Worm (Caenorhabditis elegans): ENCODE data around the gene str-20.

The str-20 gene

ce11 chrV:730216-730615, 26.1 kb upstream of the str-20 start (continued):
- TF ChIP-seq ztf-11 (tag; optimal IDR thresholded peaks at IDR 0.05), result peak in 1 of 2 experiments; percentile 32
- TF ChIP-seq elt-3 (tag; optimal IDR thresholded peaks at IDR 0.05), result peak in 2 of 6 experiments; percentile 45 to 48
- TF ChIP-seq unc-130 (tag; optimal IDR thresholded peaks at IDR 0.05), result no peak
- peak; percentile 49 for TF ChIP-seq C16A3.4 (tag; optimal IDR thresholded peaks at IDR 0.05)
- peak in 1 of 2 experiments; percentile 6 for TF ChIP-seq efl-1 (optimal IDR thresholded peaks at IDR 0.05)
- no peak for TF ChIP-seq efl-1 (GFP tag; optimal IDR thresholded peaks at IDR 0.05 in 1 of 2)
- TF ChIP-seq lsy-2 (tag; optimal IDR thresholded peaks at IDR 0.05), result peak; percentile 26 to 34
- TF ChIP-seq unc-86 (tag; optimal IDR thresholded peaks at IDR 0.05), result no peak
- peak; percentile 59 for TF ChIP-seq ztf-4 (tag; optimal IDR thresholded peaks at IDR 0.05)
- no peak for TF ChIP-seq ceh-82 (tag; optimal IDR thresholded peaks at IDR 0.05)
- peak in 1 of 2 experiments; percentile 73 for TF ChIP-seq mdl-1 (tag; optimal IDR thresholded peaks at IDR 0.05)

ce11 chrV:731330-731729, 24.9 kb upstream of the str-20 start:
- TF ChIP-seq fos-1 (tag; optimal IDR thresholded peaks at IDR 0.05) (peak; percentile 18), C04F5.9 (tag; optimal IDR thresholded peaks at IDR 0.05) (peak; percentile 76), aly-2 (tag; optimal IDR thresholded peaks at IDR 0.05) (peak; percentile 30), unc-130 (tag; optimal IDR thresholded peaks at IDR 0.05) (peak; percentile 87), nhr-85 (tag) (peak; percentile 98), jun-1 (tag; optimal IDR thresholded peaks at IDR 0.05) (peak; percentile 77), sup-37 (GFP tag; optimal IDR thresholded peaks at IDR 0.05) (peak; percentile 94), grh-1 (GFP tag; IDR thresholded peaks at IDR 0.05) (peak; percentile 84), irx-1 (tag; optimal IDR thresholded peaks at IDR 0.05) (peak; percentile 77), hlh-4 (tag; optimal IDR thresholded peaks at IDR 0.05) (no peak), mdl-1 (tag; optimal IDR thresholded peaks at IDR 0.05) (peak; percentile 76 to 99), nhr-77 (tag; optimal IDR thresholded peaks at IDR 0.05) (peak; percentile 83), fkh-8 (tag; optimal IDR thresholded peaks at IDR 0.05) (no peak), sox-4 (tag; optimal IDR thresholded peaks at IDR 0.05) (peak; percentile 59), tbx-2 (tag; optimal IDR thresholded peaks at IDR 0.05) (peak; percentile 96), xbp-1 (tag; optimal IDR thresholded peaks at IDR 0.05) (peak; percentile 84), efl-3 (GFP tag; optimal IDR thresholded peaks at IDR 0.05) (no peak), lsy-2 (tag; optimal IDR thresholded peaks at IDR 0.05) (peak; percentile 77 to 83), zag-1 (tag; optimal IDR thresholded peaks at IDR 0.05) (no peak), snpc-4 (tag; optimal IDR thresholded peaks at IDR 0.05) (peak; percentile 20), mef-2 (tag; optimal IDR thresholded peaks at IDR 0.05) (peak; percentile 80), lin-14 (GFP tag; optimal IDR thresholded peaks at IDR 0.05) (peak; percentile 100), isw-1 (GFP tag; IDR thresholded peaks at IDR 0.05) (peak; percentile 52; the same call in 1 of the 2 replicates), C16A3.4 (tag; optimal IDR thresholded peaks at IDR 0.05) (peak; percentile 86), dpl-1 (GFP tag; optimal IDR thresholded peaks at IDR 0.05) (peak; percentile 48 to 67 (median 51)), ceh-8 (GFP tag; optimal IDR thresholded peaks at IDR 0.05) (no peak), egl-27 (tag; optimal IDR thresholded peaks at IDR 0.05) (peak; percentile 22 to 79), dsc-1 (tag; optimal IDR thresholded peaks at IDR 0.05) (peak; percentile 34), pag-3 (tag; optimal IDR thresholded peaks at IDR 0.05; ENCODE audit: borderline replicate concordance, insufficient read depth) (no peak), lin-35 (GFP tag; optimal IDR thresholded peaks at IDR 0.05) (peak; percentile 37 to 90), fkh-4 (tag; optimal IDR thresholded peaks at IDR 0.05; ENCODE audit: borderline replicate concordance) (no peak), lir-3 (tag; optimal IDR thresholded peaks at IDR 0.05; ENCODE audit: poor library complexity) (peak; percentile 86), ceh-88 (GFP tag; IDR thresholded peaks at IDR 0.05) (peak; percentile 75), elt-3 (tag; optimal IDR thresholded peaks at IDR 0.05) (peak in 5 of 6 experiments; percentile 16 to 92 (median 65)), swsn-7 (tag; optimal IDR thresholded peaks at IDR 0.05) (peak; percentile 89), vab-15 (tag; optimal IDR thresholded peaks at IDR 0.05) (peak; percentile 75), sptf-1 (tag; optimal IDR thresholded peaks at IDR 0.05) (no peak), snu-23 (GFP tag; optimal IDR thresholded peaks at IDR 0.05) (peak; percentile 96), ztf-11 (tag; optimal IDR thresholded peaks at IDR 0.05) (peak in 1 of 2 experiments; percentile 86), egl-13 (tag; optimal IDR thresholded peaks at IDR 0.05) (peak; percentile 53), elt-2 (tag; optimal IDR thresholded peaks at IDR 0.05) (peak; percentile 99), unc-62 (GFP tag; optimal IDR thresholded peaks at IDR 0.05) (no peak), zip-4 (GFP tag; optimal IDR thresholded peaks at IDR 0.05) (peak; percentile 52), Y116A8C.19 (tag; optimal IDR thresholded peaks at IDR 0.05; ENCODE audit: borderline replicate concordance) (peak; percentile 11), F16B12.6 (tag; optimal IDR thresholded peaks at IDR 0.05) (no peak)
